Worm (Caenorhabditis elegans) whole organism, early embryonic: ENCODE data around the gene pqn-22.

ENCODE experiments used
- B0310.2 ChIP-seq: sonication (generic microtip); optimal IDR thresholded peaks from 2 replicates; lab custom pipeline; 2016; ENCODE audit warnings: mild to moderate bottlenecking, missing genetic modification characterization, missing compliant biosample characterization
- aly-1 ChIP-seq: sonication (generic microtip); optimal IDR thresholded peaks from 2 replicates; lab custom pipeline; 2016; ENCODE audit warnings: missing genetic modification characterization, missing compliant biosample characterization
- ama-1 ChIP-seq: fragments of 150-350 bp; optimal IDR thresholded peaks from 2 replicates; lab custom pipeline; 2014
- ceh-13 ChIP-seq: fragments of 200-800 bp; sonication (Bioruptor generic); optimal IDR thresholded peaks from 2 replicates; lab custom pipeline; 2018; ENCODE audit warnings: mild to moderate bottlenecking, missing genetic modification characterization, missing compliant biosample characterization
- ceh-36 ChIP-seq: sonication (generic microtip); optimal IDR thresholded peaks from 2 replicates; lab custom pipeline; 2016; ENCODE audit warnings: missing genetic modification characterization, inconsistent platforms, missing compliant biosample characterization
- flt-1 ChIP-seq: fragments of 200-800 bp; sonication (Bioruptor generic); IDR thresholded peaks from 2 replicates; pipeline ENCODE4 v1.3.6; 2022; ENCODE audit warnings: missing genetic modification characterization, missing compliant biosample characterization
- hmbx-1 ChIP-seq: sonication (generic microtip); optimal IDR thresholded peaks from 2 replicates; lab custom pipeline; 2016; ENCODE audit warnings: mild to moderate bottlenecking, missing genetic modification characterization, missing compliant biosample characterization
- hmg-4 ChIP-seq: fragments of 200-800 bp; sonication (Bioruptor generic); optimal IDR thresholded peaks from 2 replicates; lab custom pipeline; 2018; ENCODE audit warnings: mild to moderate bottlenecking, missing genetic modification characterization, missing compliant biosample characterization
- pes-1 ChIP-seq: fragments of 200-800 bp; sonication (Bioruptor generic); IDR thresholded peaks from 2 replicates; pipeline ENCODE4 v1.3.6; 2022; ENCODE audit warnings: missing genetic modification reagents, missing genetic modification characterization, missing compliant biosample characterization
- scrt-1 ChIP-seq: fragments of 200-800 bp; sonication (Bioruptor generic); IDR thresholded peaks from 2 replicates; pipeline ENCODE4 v1.3.6; 2022; ENCODE audit warnings: missing genetic modification characterization, missing compliant biosample characterization
- sea-1 ChIP-seq: fragments of 200-800 bp; sonication (Bioruptor generic); conservative IDR thresholded peaks from 2 replicates; pipeline ENCODE4 v1.3.6; 2022; ENCODE audit warnings: missing genetic modification characterization, missing compliant biosample characterization
- tbx-11 ChIP-seq: fragments of 200-800 bp; sonication (Bioruptor generic); IDR thresholded peaks from 2 replicates; pipeline ENCODE4 v1.3.6; 2022; ENCODE audit warnings: missing genetic modification characterization, missing compliant biosample characterization
- tbx-37 ChIP-seq: fragments of 200-800 bp; sonication (Bioruptor generic); conservative IDR thresholded peaks from 2 replicates; pipeline ENCODE4 v1.3.6; 2022; ENCODE audit warnings: missing genetic modification reagents, missing genetic modification characterization, missing compliant biosample characterization
- tra-4 ChIP-seq: sonication (generic microtip); optimal IDR thresholded peaks from 2 replicates; lab custom pipeline; 2017; ENCODE audit warnings: missing genetic modification characterization, missing compliant biosample characterization

ce11 chrIV:6062078-6062477 is 28.6 kb upstream of the pqn-22 start:
- TF ChIP-seq flt-1 (GFP tag; lab: Robert Waterston, UW) = no peak
- TF ChIP-seq scrt-1 (GFP tag; lab: Robert Waterston, UW) = no peak
- no peak for TF ChIP-seq ama-1 (lab: Kevin White, UChicago)
- TF ChIP-seq hmg-4 (GFP tag; lab: Kevin White, UChicago) = no peak
- TF ChIP-seq hmbx-1 = no peak
- no peak for TF ChIP-seq B0310.2
- TF ChIP-seq tra-4 (tag; lab: Kevin White, UChicago) = no peak
- TF ChIP-seq tbx-11 (GFP tag; lab: Robert Waterston, UW) = no peak
- no peak for TF ChIP-seq ceh-36
- TF ChIP-seq sea-1 (GFP tag; lab: Robert Waterston, UW) = no peak
- no peak for TF ChIP-seq aly-1 (tag; lab: Kevin White, UChicago)
- TF ChIP-seq pes-1 = no peak
- TF ChIP-seq ceh-13 (GFP tag; lab: Kevin White, UChicago) = no peak
- TF ChIP-seq tbx-37 (GFP tag; lab: Robert Waterston, UW) = no peak
